Fruit fly (Drosophila melanogaster): ENCODE results near the gene CG33673.

- no peak for TF ChIP-seq GATAd (GFP tag; optimal IDR thresholded peaks at IDR 0.05)
- TF ChIP-seq lola (GFP tag; optimal IDR thresholded peaks at IDR 0.05) = no peak
- TF ChIP-seq h (GFP tag; optimal IDR thresholded peaks at IDR 0.05) = peak; percentile 18
- no peak for TF ChIP-seq Jra (GFP tag; optimal IDR thresholded peaks at IDR 0.05)
- TF ChIP-seq Dfd (GFP tag; optimal IDR thresholded peaks at IDR 0.05) = no peak
- no peak for TF ChIP-seq pan (optimal IDR thresholded peaks at IDR 0.05)
- TF ChIP-seq Vsx2 (GFP tag; optimal IDR thresholded peaks at IDR 0.05; ENCODE audit: partially characterized antibody) = no peak
- peak; percentile 15 for TF ChIP-seq rgr (GFP tag; optimal IDR thresholded peaks at IDR 0.05)
- TF ChIP-seq br (GFP tag; optimal IDR thresholded peaks at IDR 0.05) = peak; percentile 16
- TF ChIP-seq tai (GFP tag; optimal IDR thresholded peaks at IDR 0.05) = no peak
Observed at dm6 chr2L:1981726-1982367, 35.3 kb upstream of the CG33673 start, which contains the start of gene CG7289.
